Worm (Caenorhabditis elegans) whole organism, L4/young adult: ENCODE measurements around the gene H05C05.1.

ENCODE experiments used
- W03F9.2 ChIP-seq: fragments of 150-350 bp; optimal IDR thresholded peaks from 2 replicates; lab custom pipeline; 2014; ENCODE audit warnings: missing biosample characterization, missing genetic modification characterization
- dao-5 ChIP-seq: sonication (generic microtip); optimal IDR thresholded peaks from 2 replicates; lab custom pipeline; 2016; ENCODE audit warnings: missing genotype, missing genetic modification characterization, moderate library complexity, missing compliant biosample characterization
- him-1 ChIP-seq: sonication (generic microtip); optimal IDR thresholded peaks from 2 replicates; lab custom pipeline; 2016; ENCODE audit warnings: missing genotype, missing genetic modification reagents, missing genetic modification characterization, missing compliant biosample characterization

DNA sequence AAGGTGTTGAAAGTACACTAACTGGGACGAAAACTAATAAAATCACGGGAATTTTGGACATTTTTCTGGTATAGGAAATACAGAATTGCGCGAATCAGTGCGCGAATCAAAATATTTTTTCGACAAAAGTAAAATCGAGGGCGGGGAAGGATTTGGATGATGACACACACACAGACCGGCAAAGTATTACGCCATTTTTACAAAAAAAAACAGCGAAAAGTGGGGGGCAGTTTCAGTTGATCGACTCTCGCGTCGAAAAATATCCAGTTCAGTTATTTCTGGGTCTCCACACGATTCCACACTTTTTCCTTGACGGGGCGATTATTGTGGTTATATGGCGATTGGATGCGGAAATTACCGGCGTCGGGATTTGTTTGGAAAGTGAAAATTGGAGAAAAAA, 817 bp upstream of the H05C05.1 start, which contains the start of gene H05C05.4:
- no peak for TF ChIP-seq him-1 (tag; lab: Kevin White, UChicago)
- no peak for TF ChIP-seq W03F9.2 (tag; lab: Kevin White, UChicago)
- no peak for TF ChIP-seq dao-5
